6 worm cellular contexts compared by ENCODE assay signal in the genomic region with DNA sequence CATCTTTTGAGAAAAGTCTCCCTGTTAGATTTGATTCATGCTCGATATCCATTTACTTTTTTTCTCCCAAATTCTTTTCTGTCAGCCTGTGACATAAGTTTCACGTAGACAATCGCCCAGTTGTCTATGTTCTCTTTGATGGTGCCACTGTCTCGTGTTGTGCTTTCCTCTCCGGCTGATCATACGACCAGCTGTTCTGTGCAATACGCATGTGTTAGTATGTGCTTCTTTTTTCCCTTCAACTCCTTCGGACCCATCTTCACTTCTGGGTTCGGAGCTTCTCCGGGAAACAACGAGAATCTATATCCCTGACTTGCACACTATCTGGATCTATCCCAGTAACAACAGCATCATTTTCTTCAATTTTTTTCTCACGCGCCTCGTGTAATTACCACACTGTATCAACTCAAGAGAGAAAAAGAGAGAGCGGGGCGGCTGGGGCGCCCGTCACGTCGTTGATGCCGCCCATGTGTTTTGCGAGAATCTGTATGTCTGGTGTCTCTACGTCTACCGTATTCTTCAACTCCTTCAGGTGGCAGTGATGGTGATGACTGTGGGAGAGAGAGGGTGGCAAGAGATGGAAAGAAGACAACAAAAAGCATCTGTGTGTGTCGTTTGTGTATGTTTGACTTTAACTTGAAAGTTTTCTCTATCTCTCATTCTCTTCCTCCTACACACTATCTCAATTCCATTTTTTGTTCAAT.
TF ChIP-seq lines count a peak whose summit lies in the region.

No protein-coding gene starts in this region.

TF ChIP-seq in whole organism, L1 larva, 84 proteins besides CTCF, POLR2A, EP300 and RAD21 (continued from another document and continues in another):
- TF ChIP-seq nhr-19 (GFP tag; conservative IDR thresholded peaks at IDR 0.05; lab: Robert Waterston, UW) (peak; percentile 84), unc-130 (tag; optimal IDR thresholded peaks at IDR 0.05; lab: Kevin White, UChicago) (peak; percentile 89), nhr-71 (tag; optimal IDR thresholded peaks at IDR 0.05; lab: Kevin White, UChicago) (peak; percentile 97), nhr-77 (tag; optimal IDR thresholded peaks at IDR 0.05; lab: Kevin White, UChicago) (peak; percentile 79), nhr-84 (tag; optimal IDR thresholded peaks at IDR 0.05; lab: Kevin White, UChicago) (no peak), ceh-63 (GFP tag; optimal IDR thresholded peaks at IDR 0.05; lab: Kevin White, UChicago) (no peak), nhr-85 (tag; lab: Kevin White, UChicago) (peak; percentile 99), egl-13 (tag; optimal IDR thresholded peaks at IDR 0.05; lab: Kevin White, UChicago) (no peak), ets-5 (GFP tag; IDR thresholded peaks at IDR 0.05; lab: Robert Waterston, UW) (no peak), zag-1 (tag; optimal IDR thresholded peaks at IDR 0.05; lab: Kevin White, UChicago) (no peak), lin-39 (tag; optimal IDR thresholded peaks at IDR 0.05; lab: Kevin White, UChicago) (peak; percentile 44), unc-30 (tag; optimal IDR thresholded peaks at IDR 0.05; lab: Kevin White, UChicago) (no peak), nhr-76 (tag; optimal IDR thresholded peaks at IDR 0.05; lab: Kevin White, UChicago) (no peak), lin-15B (tag; optimal IDR thresholded peaks at IDR 0.05; lab: Kevin White, UChicago) (no peak), egl-27 (tag; optimal IDR thresholded peaks at IDR 0.05; lab: Kevin White, UChicago) (peak; percentile 80 to 84), ces-1 (GFP tag; optimal IDR thresholded peaks at IDR 0.05; lab: Kevin White, UChicago) (no peak), nhr-20 (tag; optimal IDR thresholded peaks at IDR 0.05; lab: Kevin White, UChicago) (peak; percentile 97), lin-35 (GFP tag; optimal IDR thresholded peaks at IDR 0.05; lab: Kevin White, UChicago) (peak; percentile 53 to 78), vab-15 (tag; optimal IDR thresholded peaks at IDR 0.05; lab: Kevin White, UChicago) (peak; percentile 52), lin-13 (GFP tag; optimal IDR thresholded peaks at IDR 0.05; lab: Kevin White, UChicago) (peak; percentile 75), nhr-11 (tag; optimal IDR thresholded peaks at IDR 0.05; lab: Kevin White, UChicago) (peak; percentile 30)

TF ChIP-seq in whole organism, L2 larva, 48 proteins besides CTCF, POLR2A, EP300 and RAD21 (continued from another document):
- no peak for TF ChIP-seq mbf-1 (tag; optimal IDR thresholded peaks at IDR 0.05; lab: Kevin White, UChicago)
- no peak for TF ChIP-seq alr-1 (tag; optimal IDR thresholded peaks at IDR 0.05; lab: Kevin White, UChicago)
- peak; percentile 97 for TF ChIP-seq sma-9 (GFP tag; optimal IDR thresholded peaks at IDR 0.05; lab: Kevin White, UChicago)
- no peak for TF ChIP-seq sma-9 (tag; optimal IDR thresholded peaks at IDR 0.05; lab: Kevin White, UChicago)
- TF ChIP-seq nhr-11 (tag; optimal IDR thresholded peaks at IDR 0.05; lab: Kevin White, UChicago), result no peak
- TF ChIP-seq ztf-11 (tag; optimal IDR thresholded peaks at IDR 0.05; lab: Kevin White, UChicago), result no peak
- no peak for TF ChIP-seq nhr-23 (tag; optimal IDR thresholded peaks at IDR 0.05; lab: Kevin White, UChicago)
- TF ChIP-seq elt-1 (tag; optimal IDR thresholded peaks at IDR 0.05; lab: Kevin White, UChicago), result no peak
- peak; percentile 73 for TF ChIP-seq Y55F3AM.14 (GFP tag; optimal IDR thresholded peaks at IDR 0.05; lab: Kevin White, UChicago)
- no peak for TF ChIP-seq lin-39 (tag; optimal IDR thresholded peaks at IDR 0.05; lab: Kevin White, UChicago)
- TF ChIP-seq crh-2 (tag; optimal IDR thresholded peaks at IDR 0.05; lab: Kevin White, UChicago), result peak; percentile 80
- TF ChIP-seq nhr-12 (tag; optimal IDR thresholded peaks at IDR 0.05; lab: Kevin White, UChicago), result no peak
- peak; percentile 95 for TF ChIP-seq nhr-25 (tag; optimal IDR thresholded peaks at IDR 0.05; lab: Kevin White, UChicago)
- TF ChIP-seq skn-1 (tag; optimal IDR thresholded peaks at IDR 0.05; lab: Kevin White, UChicago), result no peak
- peak; percentile 46 to 83 for TF ChIP-seq mdl-1 (tag; optimal IDR thresholded peaks at IDR 0.05; lab: Kevin White, UChicago)
- no peak for TF ChIP-seq nhr-77 (tag; optimal IDR thresholded peaks at IDR 0.05; lab: Kevin White, UChicago)
- TF ChIP-seq ceh-82 (tag; optimal IDR thresholded peaks at IDR 0.05; lab: Kevin White, UChicago), result no peak
- TF ChIP-seq R02D3.7 (tag; optimal IDR thresholded peaks at IDR 0.05; lab: Kevin White, UChicago), result no peak
- peak; percentile 91 for TF ChIP-seq sma-3 (GFP tag; optimal IDR thresholded peaks at IDR 0.05; lab: Kevin White, UChicago)
- TF ChIP-seq nhr-10 (tag; optimal IDR thresholded peaks at IDR 0.05; lab: Kevin White, UChicago), result no peak

TF ChIP-seq in whole organism, L3 larva, 47 proteins besides CTCF, POLR2A, EP300 and RAD21 (continued from another document):
- TF ChIP-seq pha-4 (tag; optimal IDR thresholded peaks at IDR 0.05; lab: Kevin White, UChicago) (peak; percentile 96), lsy-12 (tag; optimal IDR thresholded peaks at IDR 0.05; lab: Kevin White, UChicago) (peak; percentile 58), mdl-1 (tag; optimal IDR thresholded peaks at IDR 0.05; lab: Kevin White, UChicago) (peak; percentile 77), lin-15B (tag; optimal IDR thresholded peaks at IDR 0.05; lab: Kevin White, UChicago) (no peak), fos-1 (tag; optimal IDR thresholded peaks at IDR 0.05; lab: Kevin White, UChicago) (no peak), ztf-4 (tag; optimal IDR thresholded peaks at IDR 0.05; lab: Kevin White, UChicago) (peak; percentile 18), skn-1 (tag; optimal IDR thresholded peaks at IDR 0.05; lab: Kevin White, UChicago) (peak; percentile 73), snpc-4 (tag; optimal IDR thresholded peaks at IDR 0.05; lab: Kevin White, UChicago) (peak; percentile 36), nhr-43 (tag; optimal IDR thresholded peaks at IDR 0.05; lab: Kevin White, UChicago; ENCODE audit: poor library complexity, severe bottlenecking) (peak; percentile 70), ceh-9 (tag; optimal IDR thresholded peaks at IDR 0.05; lab: Kevin White, UChicago) (no peak), nfya-1 (tag; optimal IDR thresholded peaks at IDR 0.05; lab: Kevin White, UChicago; ENCODE audit: insufficient read depth) (peak; percentile 52), sea-2 (GFP tag; optimal IDR thresholded peaks at IDR 0.05; lab: Kevin White, UChicago) (no peak), nhr-25 (tag; optimal IDR thresholded peaks at IDR 0.05; lab: Kevin White, UChicago) (peak; percentile 95), elt-3 (tag; optimal IDR thresholded peaks at IDR 0.05; lab: Kevin White, UChicago) (peak in 1 of 3 experiments; percentile 43), egl-5 (tag; optimal IDR thresholded peaks at IDR 0.05; lab: Kevin White, UChicago) (peak; percentile 21), unc-39 (tag; optimal IDR thresholded peaks at IDR 0.05; lab: Kevin White, UChicago) (no peak), unc-62 (GFP tag; optimal IDR thresholded peaks at IDR 0.05; lab: Kevin White, UChicago) (peak; percentile 62)

TF ChIP-seq in whole organism, L4 larva, 104 proteins besides CTCF, POLR2A, EP300 and RAD21 (continued from another document and continues in another):
- peak; percentile 81 for TF ChIP-seq mep-1 (tag; optimal IDR thresholded peaks at IDR 0.05; lab: Kevin White, UChicago)
- TF ChIP-seq R02D3.7 (tag; optimal IDR thresholded peaks at IDR 0.05; lab: Kevin White, UChicago), result no peak
- no peak for TF ChIP-seq nhr-42 (GFP tag; IDR thresholded peaks at IDR 0.05; lab: Robert Waterston, UW)
- peak; percentile 61 for TF ChIP-seq jun-1 (tag; optimal IDR thresholded peaks at IDR 0.05; lab: Kevin White, UChicago)
- TF ChIP-seq nhr-10 (tag; optimal IDR thresholded peaks at IDR 0.05; lab: Kevin White, UChicago), result peak; percentile 62
- TF ChIP-seq nhr-6 (tag; optimal IDR thresholded peaks at IDR 0.05; lab: Kevin White, UChicago), result peak; percentile 40
- TF ChIP-seq skn-1 (tag; optimal IDR thresholded peaks at IDR 0.05; lab: Kevin White, UChicago), result no peak
- 0 out of 2 replicates have a peak, but pooled peaks have one; percentile 29 for TF ChIP-seq lin-29 (GFP tag; IDR thresholded peaks at IDR 0.05; lab: Robert Waterston, UW)
- no peak for TF ChIP-seq F10B5.3 (tag; optimal IDR thresholded peaks at IDR 0.05; lab: Kevin White, UChicago)
- peak; percentile 63 for TF ChIP-seq mes-2 (tag; optimal IDR thresholded peaks at IDR 0.05; lab: Kevin White, UChicago; ENCODE audit: poor library complexity, severe bottlenecking)
- peak; percentile 92 for TF ChIP-seq dmd-6 (GFP tag; IDR thresholded peaks at IDR 0.05; lab: Robert Waterston, UW)
- TF ChIP-seq nhr-28 (tag; optimal IDR thresholded peaks at IDR 0.05; lab: Kevin White, UChicago), result peak; percentile 94
- no peak for TF ChIP-seq madf-5 (GFP tag; IDR thresholded peaks at IDR 0.05; lab: Robert Waterston, UW)
- no peak for TF ChIP-seq ztf-7 (tag; optimal IDR thresholded peaks at IDR 0.05; lab: Kevin White, UChicago)
- peak; percentile 81 for TF ChIP-seq tra-1 (GFP tag; IDR thresholded peaks at IDR 0.05; lab: Robert Waterston, UW)
- no peak for TF ChIP-seq lir-3 (tag; optimal IDR thresholded peaks at IDR 0.05; lab: Kevin White, UChicago)
- TF ChIP-seq ces-1 (GFP tag; optimal IDR thresholded peaks at IDR 0.05; lab: Kevin White, UChicago), result no peak
- 0 out of 2 replicates have a peak, but pooled peaks have one; percentile 31 for TF ChIP-seq mdt-29 (GFP tag; IDR thresholded peaks at IDR 0.05; lab: Robert Waterston, UW)
- TF ChIP-seq ctbp-1 (GFP tag; IDR thresholded peaks at IDR 0.05; lab: Robert Waterston, UW), result peak; percentile 43; the same call in 1 of the 2 replicates
- no peak for TF ChIP-seq Y75B8A.6 (GFP tag; IDR thresholded peaks at IDR 0.05; lab: Robert Waterston, UW)
- no peak for TF ChIP-seq nhr-237 (tag; optimal IDR thresholded peaks at IDR 0.05; lab: Kevin White, UChicago)
- peak; percentile 42 for TF ChIP-seq spr-1 (tag; optimal IDR thresholded peaks at IDR 0.05; lab: Kevin White, UChicago)
- no peak for TF ChIP-seq duxl-1 (tag; optimal IDR thresholded peaks at IDR 0.05; lab: Kevin White, UChicago; ENCODE audit: poor library complexity)
- no peak for TF ChIP-seq zag-1 (tag; optimal IDR thresholded peaks at IDR 0.05; lab: Kevin White, UChicago)

TF ChIP-seq in whole organism, late embryonic, 69 proteins besides CTCF, POLR2A, EP300 and RAD21 (continued from another document):
- peak; percentile 96 for TF ChIP-seq ceh-18 (tag; optimal IDR thresholded peaks at IDR 0.05; lab: Kevin White, UChicago)
- no peak for TF ChIP-seq pros-1 (tag; optimal IDR thresholded peaks at IDR 0.05; lab: Kevin White, UChicago)
- no peak for TF ChIP-seq ceh-24 (tag; optimal IDR thresholded peaks at IDR 0.05; lab: Kevin White, UChicago)
- TF ChIP-seq pha-2 (tag; optimal IDR thresholded peaks at IDR 0.05; lab: Kevin White, UChicago), result no peak
- TF ChIP-seq ama-1 (optimal IDR thresholded peaks at IDR 0.05; lab: Kevin White, UChicago), result no peak
- TF ChIP-seq F13H6.1 (tag; optimal IDR thresholded peaks at IDR 0.05; lab: Kevin White, UChicago), result peak; percentile 6
- no peak for TF ChIP-seq ceh-45 (GFP tag; IDR thresholded peaks at IDR 0.05; lab: Robert Waterston, UW)
- TF ChIP-seq dve-1 (tag; optimal IDR thresholded peaks at IDR 0.05; lab: Kevin White, UChicago), result no peak
- TF ChIP-seq che-1 (tag; optimal IDR thresholded peaks at IDR 0.05; lab: Kevin White, UChicago), result no peak
- no peak for TF ChIP-seq ceh-30 (tag; optimal IDR thresholded peaks at IDR 0.05; lab: Kevin White, UChicago)
- TF ChIP-seq ceh-6 (GFP tag; optimal IDR thresholded peaks at IDR 0.05; lab: Kevin White, UChicago), result no peak
- no peak for TF ChIP-seq ceh-22 (tag; optimal IDR thresholded peaks at IDR 0.05; lab: Kevin White, UChicago)
- TF ChIP-seq ceh-2 (tag; optimal IDR thresholded peaks at IDR 0.05; lab: Kevin White, UChicago), result no peak
- peak; percentile 44 for TF ChIP-seq ceh-31 (tag; optimal IDR thresholded peaks at IDR 0.05; lab: Kevin White, UChicago)
- no peak for TF ChIP-seq K02D7.2 (tag; optimal IDR thresholded peaks at IDR 0.05; lab: Kevin White, UChicago)
- no peak for TF ChIP-seq sox-4 (tag; optimal IDR thresholded peaks at IDR 0.05; lab: Kevin White, UChicago)
- TF ChIP-seq pag-3 (tag; optimal IDR thresholded peaks at IDR 0.05; lab: Kevin White, UChicago; ENCODE audit: borderline replicate concordance), result no peak
- TF ChIP-seq rnt-1 (tag; optimal IDR thresholded peaks at IDR 0.05; lab: Kevin White, UChicago), result peak; percentile 55
- no peak for TF ChIP-seq K09A11.1 (tag; optimal IDR thresholded peaks at IDR 0.05; lab: Kevin White, UChicago; ENCODE audit: insufficient read depth)
- TF ChIP-seq pqm-1 (tag; optimal IDR thresholded peaks at IDR 0.05; lab: Kevin White, UChicago), result peak; percentile 4
- no peak for TF ChIP-seq npax-4 (tag; optimal IDR thresholded peaks at IDR 0.05; lab: Kevin White, UChicago)
- TF ChIP-seq C08G9.2 (tag; optimal IDR thresholded peaks at IDR 0.05; lab: Kevin White, UChicago), result peak; percentile 22
- TF ChIP-seq ref-2 (tag; optimal IDR thresholded peaks at IDR 0.05; lab: Kevin White, UChicago), result no peak
- TF ChIP-seq ceh-14 (tag; optimal IDR thresholded peaks at IDR 0.05; lab: Kevin White, UChicago), result no peak
TF ChIP-seq in whole organism, late embryonic: peak in this region for 14.

TF ChIP-seq in whole organism, young adult, 124 proteins besides CTCF, POLR2A, EP300 and RAD21 (continued from another document and continues in another):
- peak in 1 of 2 experiments; percentile 64 for TF ChIP-seq let-607 (tag; optimal IDR thresholded peaks at IDR 0.05; lab: Kevin White, UChicago)
- TF ChIP-seq Y56A3A.18 (GFP tag; IDR thresholded peaks at IDR 0.05; lab: Robert Waterston, UW), result 0 out of 2 replicates have a peak, but pooled peaks have one; percentile 39
- TF ChIP-seq cebp-2 (GFP tag; IDR thresholded peaks at IDR 0.05; lab: Robert Waterston, UW), result no peak
- TF ChIP-seq snpc-1.1 (tag; optimal IDR thresholded peaks at IDR 0.05; lab: Kevin White, UChicago; ENCODE audit: insufficient read depth), result no peak
- TF ChIP-seq nfya-2 (GFP tag; IDR thresholded peaks at IDR 0.05; lab: Robert Waterston, UW), result no peak
- no peak for TF ChIP-seq aptf-2 (GFP tag; conservative IDR thresholded peaks at IDR 0.05; lab: Robert Waterston, UW)
- no peak for TF ChIP-seq mel-28 (tag; optimal IDR thresholded peaks at IDR 0.05; lab: Kevin White, UChicago; ENCODE audit: borderline replicate concordance)
- TF ChIP-seq gei-17 (GFP tag; optimal IDR thresholded peaks at IDR 0.05; lab: Kevin White, UChicago), result peak; percentile 20
- TF ChIP-seq Y95B8A.8 (GFP tag; IDR thresholded peaks at IDR 0.05; lab: Robert Waterston, UW), result no peak
- no peak for TF ChIP-seq F49E8.2 (tag; optimal IDR thresholded peaks at IDR 0.05; lab: Kevin White, UChicago; ENCODE audit: insufficient read depth)
- TF ChIP-seq die-1 (tag; optimal IDR thresholded peaks at IDR 0.05; lab: Kevin White, UChicago), result peak; percentile 48
- TF ChIP-seq nhr-179 (tag; optimal IDR thresholded peaks at IDR 0.05; lab: Kevin White, UChicago), result no peak
- TF ChIP-seq F57A8.1 (GFP tag; optimal IDR thresholded peaks at IDR 0.05; lab: Kevin White, UChicago), result no peak
- TF ChIP-seq mes-4 (tag; optimal IDR thresholded peaks at IDR 0.05; lab: Kevin White, UChicago), result no peak
- TF ChIP-seq repo-1 (tag; optimal IDR thresholded peaks at IDR 0.05; lab: Kevin White, UChicago), result peak; percentile 59
- TF ChIP-seq B0035.1 (tag; optimal IDR thresholded peaks at IDR 0.05; lab: Kevin White, UChicago), result no peak
- TF ChIP-seq unc-62 (GFP tag; optimal IDR thresholded peaks at IDR 0.05; lab: Kevin White, UChicago), result peak; percentile 65
- TF ChIP-seq egl-18 (GFP tag; IDR thresholded peaks at IDR 0.05; lab: Robert Waterston, UW), result no peak
- TF ChIP-seq B0019.2 (GFP tag; conservative IDR thresholded peaks at IDR 0.05; lab: Robert Waterston, UW), result no peak
- TF ChIP-seq unc-130 (GFP tag; optimal IDR thresholded peaks at IDR 0.05; lab: Kevin White, UChicago), result no peak
- TF ChIP-seq D2030.7 (GFP tag; IDR thresholded peaks at IDR 0.05; lab: Robert Waterston, UW), result no peak
- peak; percentile 85 for TF ChIP-seq F22D6.2 (tag; optimal IDR thresholded peaks at IDR 0.05; lab: Kevin White, UChicago)
- TF ChIP-seq dpff-1 (tag; optimal IDR thresholded peaks at IDR 0.05; lab: Kevin White, UChicago), result no peak
- peak; percentile 81 for TF ChIP-seq atf-7 (tag; optimal IDR thresholded peaks at IDR 0.05; lab: Kevin White, UChicago)
- no peak for TF ChIP-seq akir-1 (GFP tag; optimal IDR thresholded peaks at IDR 0.05; lab: Kevin White, UChicago)
- no peak for TF ChIP-seq snpc-1.3 (tag; optimal IDR thresholded peaks at IDR 0.05; lab: Kevin White, UChicago; ENCODE audit: insufficient read depth)
- peak; percentile 70 for TF ChIP-seq ztf-26 (tag; optimal IDR thresholded peaks at IDR 0.05; lab: Kevin White, UChicago)
- TF ChIP-seq Y53G8AR.9 (GFP tag; conservative IDR thresholded peaks at IDR 0.05; lab: Robert Waterston, UW), result 0 out of 2 replicates have a peak, but pooled peaks have one; percentile 10
- TF ChIP-seq Y53F4B.3 (GFP tag; IDR thresholded peaks at IDR 0.05; lab: Robert Waterston, UW), result no peak
- TF ChIP-seq hrde-1 (tag; optimal IDR thresholded peaks at IDR 0.05; lab: Kevin White, UChicago; ENCODE audit: borderline replicate concordance), result no peak
- TF ChIP-seq madf-6 (GFP tag; IDR thresholded peaks at IDR 0.05; lab: Robert Waterston, UW), result no peak
